Fruit fly (Drosophila melanogaster) whole organism, prepupa: ENCODE measurements around the gene H.

Experiments
- Blimp-1 ChIP-seq: fragments of 200-800 bp; sonication (Bioruptor generic); optimal IDR thresholded peaks from 3 replicates; lab custom pipeline; 2017; ENCODE audit warnings: missing biosample characterization, missing genetic modification characterization, mild to moderate bottlenecking, moderate library complexity, missing genetic modification reagents
- CG10669 ChIP-seq: fragments of 200-800 bp; sonication (Bioruptor generic); optimal IDR thresholded peaks from 3 replicates; lab custom pipeline; 2018; ENCODE audit warnings: missing biosample characterization, mild to moderate bottlenecking, missing genetic modification characterization, moderate library complexity
- CG11902 ChIP-seq: fragments of 200-800 bp; sonication (Bioruptor generic); optimal IDR thresholded peaks from 3 replicates; lab custom pipeline; 2016; ENCODE audit warnings: missing biosample characterization, missing genetic modification characterization
- CG1621 ChIP-seq: fragments of 200-800 bp; sonication (Bioruptor generic); optimal IDR thresholded peaks from 3 replicates; lab custom pipeline; 2018; ENCODE audit warnings: missing biosample characterization, mild to moderate bottlenecking, missing genetic modification characterization
- CG31627 ChIP-seq: fragments of 200-800 bp; sonication (Bioruptor generic); optimal IDR thresholded peaks from 3 replicates; lab custom pipeline; 2016; ENCODE audit warnings: missing biosample characterization, missing genetic modification characterization
- CG34406 ChIP-seq: fragments of 200-800 bp; sonication (Bioruptor generic); optimal IDR thresholded peaks from 3 replicates; lab custom pipeline; 2016; ENCODE audit warnings: missing biosample characterization, missing genetic modification characterization
- CG6163 ChIP-seq: fragments of 200-800 bp; sonication (Bioruptor generic); IDR thresholded peaks from 3 replicates; pipeline ENCODE4 v1.3.6; 2022; ENCODE audit warnings: missing biosample characterization, missing genetic modification characterization
- CG6808 ChIP-seq: fragments of 200-800 bp; sonication (Bioruptor generic); optimal IDR thresholded peaks from 3 replicates; lab custom pipeline; 2017; ENCODE audit warnings: missing biosample characterization, missing genetic modification characterization, mild to moderate bottlenecking, moderate library complexity, missing genetic modification reagents
- CG6854 ChIP-seq: fragments of 200-800 bp; sonication (Bioruptor generic); optimal IDR thresholded peaks from 2 replicates; lab custom pipeline; 2017; ENCODE audit warnings: missing biosample characterization, mild to moderate bottlenecking, missing genetic modification characterization
- CG8119 ChIP-seq: fragments of 200-800 bp; sonication (Bioruptor generic); IDR thresholded peaks from 3 replicates; pipeline ENCODE4 v1.3.6; 2022; ENCODE audit warnings: missing biosample characterization, missing genetic modification characterization
- CG8632 ChIP-seq: fragments of 200-800 bp; sonication (Bioruptor generic); optimal IDR thresholded peaks from 3 replicates; lab custom pipeline; 2016; ENCODE audit warnings: missing biosample characterization, missing genetic modification characterization
- CG9139 ChIP-seq: fragments of 200-800 bp; sonication (Bioruptor generic); optimal IDR thresholded peaks from 3 replicates; lab custom pipeline; 2017; ENCODE audit warnings: missing biosample characterization, mild to moderate bottlenecking, missing genetic modification characterization
- Eip78C ChIP-seq: fragments of 200-800 bp; sonication (Bioruptor generic); peaks from one replicate; lab custom pipeline; 2016; ENCODE audit warnings: missing biosample characterization, missing genetic modification characterization
- Ets96B ChIP-seq: fragments of 200-800 bp; optimal IDR thresholded peaks from 2 replicates; lab custom pipeline; 2019; ENCODE audit warnings: missing biosample characterization, mild to moderate bottlenecking, missing genetic modification characterization, moderate library complexity
- Gug ChIP-seq: fragments of 200-800 bp; sonication (Bioruptor generic); IDR thresholded peaks from 2 replicates; pipeline ENCODE4 v1.3.6; 2022; ENCODE audit warnings: missing biosample characterization, missing genetic modification characterization
- Hr38 ChIP-seq: sonication (Bioruptor generic); optimal IDR thresholded peaks from 2 replicates; lab custom pipeline; 2016; ENCODE audit warnings: missing biosample characterization, missing genetic modification characterization
- Hr39 ChIP-seq: fragments of 200-800 bp; sonication (Bioruptor generic); optimal IDR thresholded peaks from 2 replicates; lab custom pipeline; 2016; ENCODE audit warnings: missing biosample characterization, missing genetic modification characterization
- Lpt ChIP-seq: fragments of 200-800 bp; sonication (Bioruptor generic); optimal IDR thresholded peaks from 3 replicates; lab custom pipeline; 2016; ENCODE audit warnings: missing biosample characterization, missing genetic modification characterization
- Met ChIP-seq: fragments of 200-800 bp; sonication (Bioruptor generic); optimal IDR thresholded peaks from 3 replicates; lab custom pipeline; 2016; ENCODE audit warnings: missing biosample characterization, missing genetic modification characterization
- OdsH ChIP-seq: fragments of 200-800 bp; sonication (Bioruptor generic); optimal IDR thresholded peaks from 3 replicates; lab custom pipeline; 2016; ENCODE audit warnings: missing biosample characterization, missing genetic modification characterization
- Sox14 ChIP-seq: fragments of 200-800 bp; sonication (Bioruptor generic); optimal IDR thresholded peaks from 3 replicates; lab custom pipeline; 2016; ENCODE audit warnings: missing biosample characterization, missing genetic modification characterization
- achi ChIP-seq: fragments of 200-800 bp; sonication (Bioruptor generic); optimal IDR thresholded peaks from 3 replicates; lab custom pipeline; 2016; ENCODE audit warnings: missing biosample characterization, missing genetic modification characterization
- cyc ChIP-seq: fragments of 200-800 bp; sonication (Bioruptor generic); optimal IDR thresholded peaks from 3 replicates; lab custom pipeline; 2016; ENCODE audit warnings: missing biosample characterization, missing genetic modification characterization
- dsx ChIP-seq: fragments of 200-800 bp; optimal IDR thresholded peaks from 3 replicates; lab custom pipeline; 2019; ENCODE audit warnings: missing biosample characterization, mild to moderate bottlenecking, missing genetic modification characterization, moderate library complexity; ENCODE audit not compliant: poor library complexity, severe bottlenecking
- eg ChIP-seq: fragments of 200-800 bp; sonication (Bioruptor generic); IDR thresholded peaks from 3 replicates; pipeline ENCODE4 v1.3.6; 2022; ENCODE audit warnings: missing biosample characterization, missing genetic modification characterization
- esn ChIP-seq: fragments of 200-800 bp; sonication (Bioruptor generic); optimal IDR thresholded peaks from 2 replicates; lab custom pipeline; 2016; ENCODE audit warnings: missing biosample characterization, mild to moderate bottlenecking, missing genetic modification characterization, moderate library complexity
- fd59A ChIP-seq: fragments of 200-800 bp; sonication (Bioruptor generic); optimal IDR thresholded peaks from 2 replicates; lab custom pipeline; 2017; ENCODE audit warnings: missing biosample characterization, mild to moderate bottlenecking, missing genetic modification characterization, missing genetic modification reagents
- fkh ChIP-seq: fragments of 200-800 bp; sonication (Bioruptor generic); optimal IDR thresholded peaks from 3 replicates; lab custom pipeline; 2017; ENCODE audit warnings: missing biosample characterization, mild to moderate bottlenecking, missing genetic modification characterization, moderate library complexity
- lz ChIP-seq: fragments of 200-800 bp; sonication (Bioruptor generic); optimal IDR thresholded peaks from 3 replicates; lab custom pipeline; 2016; ENCODE audit warnings: missing biosample characterization, missing genetic modification characterization
- pdm3 ChIP-seq: fragments of 200-800 bp; sonication (Bioruptor generic); optimal IDR thresholded peaks from 3 replicates; lab custom pipeline; 2016; ENCODE audit warnings: missing biosample characterization, missing genetic modification characterization
- spab ChIP-seq: fragments of 200-800 bp; sonication (Bioruptor generic); optimal IDR thresholded peaks from 2 replicates; lab custom pipeline; 2017; ENCODE audit warnings: missing biosample characterization, mild to moderate bottlenecking, missing genetic modification characterization, missing genetic modification reagents
- svp ChIP-seq: fragments of 200-800 bp; sonication (Bioruptor generic); peaks from one replicate; lab custom pipeline; 2016; ENCODE audit warnings: missing biosample characterization, missing genetic modification characterization
- topi ChIP-seq: fragments of 200-800 bp; sonication (Bioruptor generic); optimal IDR thresholded peaks from 3 replicates; lab custom pipeline; 2016; ENCODE audit warnings: missing biosample characterization, missing genetic modification characterization
- vri ChIP-seq: fragments of 200-800 bp; sonication (Bioruptor generic); optimal IDR thresholded peaks from 3 replicates; lab custom pipeline; 2016; ENCODE audit warnings: missing biosample characterization, mild to moderate bottlenecking, missing genetic modification characterization

Gene H

DNA sequence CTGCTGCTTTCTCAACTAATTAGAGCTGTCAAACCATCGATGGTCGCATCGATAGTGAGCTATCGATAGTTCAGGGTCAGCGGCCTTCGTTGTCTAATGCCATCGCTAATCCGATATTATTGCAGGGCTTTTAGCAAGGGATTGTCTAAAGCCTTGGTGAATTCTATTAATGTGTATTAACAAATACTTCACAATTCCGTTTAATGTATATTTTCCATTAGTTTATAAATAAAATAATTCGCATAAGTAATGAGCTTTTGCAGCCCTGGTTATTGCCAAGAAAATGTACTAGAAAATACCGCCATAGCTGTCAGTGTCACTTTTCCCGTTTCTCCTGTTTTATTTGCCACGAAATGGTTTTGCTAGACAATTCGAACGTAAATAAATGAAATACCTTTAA, 41.9 kb upstream of the H start, which contains the start of the genes EloB and Srp14 (continued):
- TF ChIP-seq CG9139 (no peak), achi (GFP tag; lab: Kevin White, UChicago) (peak; percentile 100), spab (no peak), CG8632 (peak; percentile 55), dsx (peak; percentile 69), Eip78C (GFP tag; lab: Kevin White, UChicago) (peak; percentile 93), fd59A (GFP tag; lab: Kevin White, UChicago) (peak; percentile 1), lz (GFP tag; lab: Kevin White, UChicago) (peak; percentile 84), Ets96B (tag; lab: Kevin White, UChicago) (peak; percentile 67), topi (GFP tag; lab: Kevin White, UChicago) (peak; percentile 78), CG1621 (peak; percentile 47), CG10669 (GFP tag; lab: Kevin White, UChicago) (no peak), esn (GFP tag; lab: Kevin White, UChicago) (peak; percentile 89), CG34406 (GFP tag; lab: Kevin White, UChicago) (peak; percentile 60), CG6163 (peak; percentile 77), Gug (peak; percentile 55), fkh (GFP tag; lab: Kevin White, UChicago) (peak; percentile 59)

DNA sequence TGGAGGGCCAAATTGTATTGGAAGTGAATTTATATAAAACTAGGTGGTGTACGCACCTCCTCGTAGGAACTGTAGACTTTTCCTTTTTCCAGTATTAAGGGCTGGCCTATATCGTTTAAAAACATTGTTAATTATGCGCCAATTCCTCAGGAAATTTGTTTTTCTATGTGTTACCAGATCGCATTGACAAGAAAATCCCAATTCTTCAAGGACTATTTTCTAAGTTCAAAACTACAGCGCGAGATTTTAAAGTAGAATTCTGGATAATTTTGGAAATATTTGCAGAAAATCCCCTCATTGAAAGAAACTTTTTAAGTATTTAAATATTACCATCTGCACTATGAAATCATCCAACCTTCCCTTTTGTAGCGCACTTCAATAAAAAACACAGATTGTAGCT, 40.4 kb upstream of the H start, which contains the start of gene CG34008:
CG34008 (minus strand) TSS at position 147 of the 400 bp plus-strand sequence.
- no peak for TF ChIP-seq Hr38 (GFP tag; lab: Kevin White, UChicago)
- TF ChIP-seq fd59A (GFP tag; lab: Kevin White, UChicago), result no peak
- TF ChIP-seq topi (GFP tag; lab: Kevin White, UChicago), result no peak
- no peak for TF ChIP-seq Hr39
- TF ChIP-seq CG8119 (GFP tag; lab: Robert Waterston, UW), result no peak
- TF ChIP-seq Blimp-1, result no peak
- TF ChIP-seq eg (GFP tag; lab: Robert Waterston, UW), result no peak
- no peak for TF ChIP-seq CG11902 (GFP tag; lab: Kevin White, UChicago)
- TF ChIP-seq vri, result no peak
- no peak for TF ChIP-seq Met (GFP tag; lab: Kevin White, UChicago)
- no peak for TF ChIP-seq spab
- TF ChIP-seq OdsH (GFP tag; lab: Kevin White, UChicago), result no peak
- no peak for TF ChIP-seq cyc (GFP tag; lab: Kevin White, UChicago)

DNA sequence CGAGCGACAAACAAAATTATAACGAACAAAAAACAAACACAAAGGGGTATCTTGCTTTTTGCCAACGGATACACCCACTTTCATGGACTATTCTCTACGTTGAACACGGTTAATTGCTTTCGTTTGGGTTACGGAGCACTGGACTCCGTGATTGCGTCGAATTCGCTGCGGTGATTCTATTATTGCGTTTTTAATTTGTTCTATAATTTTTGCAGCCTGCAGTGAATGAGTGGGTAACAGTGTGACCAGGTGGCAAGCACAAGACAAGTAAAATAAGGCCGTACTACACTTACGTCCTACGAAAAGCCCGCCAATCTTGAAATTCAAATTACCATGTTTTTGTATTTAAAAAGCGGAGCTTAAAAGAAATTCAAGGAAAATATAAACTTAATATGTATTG, 36.2 kb upstream of the H start, which contains the start of gene CG16953:
CG16953 (minus strand) TSS at position 268 of the 400 bp plus-strand sequence.
- no peak for TF ChIP-seq pdm3 (GFP tag; lab: Kevin White, UChicago)
- no peak for TF ChIP-seq svp (GFP tag; lab: Kevin White, UChicago)
- TF ChIP-seq dsx, result no peak
- no peak for TF ChIP-seq spab
- peak; percentile 30 for TF ChIP-seq Eip78C (GFP tag; lab: Kevin White, UChicago)
- TF ChIP-seq Ets96B (tag; lab: Kevin White, UChicago), result no peak
- no peak for TF ChIP-seq Met (GFP tag; lab: Kevin White, UChicago)
- TF ChIP-seq CG6808 (GFP tag; lab: Kevin White, UChicago), result no peak
- no peak for TF ChIP-seq CG10669 (GFP tag; lab: Kevin White, UChicago)
- TF ChIP-seq CG6854 (GFP tag; lab: Kevin White, UChicago), result peak; percentile 14
- peak; percentile 64 for TF ChIP-seq Sox14 (GFP tag; lab: Kevin White, UChicago)
- no peak for TF ChIP-seq CG1621
- TF ChIP-seq Lpt (GFP tag; lab: Kevin White, UChicago), result no peak
- TF ChIP-seq, all 60 proteins: peak for 3

DNA sequence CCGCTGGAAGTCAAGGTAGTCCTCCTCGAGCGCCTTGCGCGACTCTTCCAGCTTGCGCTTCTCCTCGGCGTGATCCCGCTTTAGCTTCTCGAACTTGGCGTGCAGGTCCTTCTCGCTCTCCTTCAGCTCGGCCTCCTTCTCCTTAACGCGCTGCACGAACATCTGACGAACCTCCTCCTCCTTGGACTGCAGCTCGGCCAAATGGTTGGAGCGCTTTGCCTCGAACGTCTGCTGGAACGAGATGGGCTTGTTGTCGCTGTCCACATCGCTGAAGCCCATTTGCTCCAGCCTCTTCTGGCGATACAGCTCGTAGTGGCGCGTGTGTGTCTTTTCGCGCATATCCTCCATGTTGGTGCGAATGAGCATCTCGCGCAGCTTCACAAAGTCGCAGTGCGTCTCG, 35.3 kb upstream of the H start:
- TF ChIP-seq CG31627 (GFP tag; lab: Kevin White, UChicago), result no peak
- peak; percentile 15; the same call in 1 of the 3 replicates for TF ChIP-seq CG6163
- TF ChIP-seq, all 60 proteins: peak for 1
